Fruit fly (Drosophila melanogaster): ENCODE measurements around the gene CG13404.

DNA sequence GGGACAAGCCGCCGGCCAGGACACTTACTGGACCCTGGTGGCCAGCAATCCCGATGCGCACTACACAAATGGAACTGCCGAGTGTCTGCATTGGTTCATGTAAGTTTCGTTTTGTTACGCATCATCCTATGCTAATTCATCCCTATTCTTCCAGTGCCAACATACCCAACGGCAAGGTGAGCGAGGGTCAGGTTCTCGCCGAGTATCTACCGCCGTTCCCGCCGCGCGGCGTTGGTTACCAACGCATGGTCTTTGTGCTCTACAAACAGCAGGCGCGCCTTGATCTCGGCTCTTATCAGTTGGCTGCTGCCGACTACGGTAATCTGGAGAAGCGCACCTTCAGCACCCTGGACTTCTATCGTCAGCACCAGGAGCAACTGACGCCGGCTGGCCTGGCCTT is 39.0 kb downstream of the CG13404 start:
- TF ChIP-seq fd96Ca (GFP tag; IDR thresholded peaks at IDR 0.05) (no peak), Ets98B (GFP tag; IDR thresholded peaks at IDR 0.05) (no peak), CG8159 (tag; optimal IDR thresholded peaks at IDR 0.05) (no peak), CG8301 (tag; optimal IDR thresholded peaks at IDR 0.05) (no peak), EcR (GFP tag; optimal IDR thresholded peaks at IDR 0.05) (no peak)

Data from whole organism, pupa.